Worm (Caenorhabditis elegans) whole organism, L1 larva: ENCODE results near the gene orai-1.

Experiments used
- C04F5.9 ChIP-seq: sonication (generic microtip); optimal IDR thresholded peaks from 2 replicates; lab custom pipeline; 2016; ENCODE audit warnings: missing genetic modification characterization, missing compliant biosample characterization
- ama-1 ChIP-seq: fragments of 150-350 bp; optimal IDR thresholded peaks from 2 replicates; lab custom pipeline; 2014
- elt-3 ChIP-seq, 6 experiments: fragments of 150-350 bp in 1 of 6; sonication (generic microtip); optimal IDR thresholded peaks; 2 replicates each; lab custom pipeline; 2017 to 2018; ENCODE audit warnings: missing biosample characterization in 6 of 6, missing genetic modification characterization in 6 of 6, inconsistent platforms in 1 of 6
- hpl-2 ChIP-seq: fragments of 150-350 bp; optimal IDR thresholded peaks from 2 replicates; lab custom pipeline; 2014; ENCODE audit warnings: missing biosample characterization, missing genetic modification reagents, missing genetic modification characterization
- nhr-11 ChIP-seq: fragments of 150-350 bp; optimal IDR thresholded peaks from 2 replicates; lab custom pipeline; 2014; ENCODE audit warnings: missing biosample characterization, missing genetic modification characterization
- snpc-4 ChIP-seq: fragments of 150-350 bp; optimal IDR thresholded peaks from 2 replicates; lab custom pipeline; 2014; ENCODE audit warnings: missing biosample characterization, missing genetic modification characterization
- unc-62 ChIP-seq: fragments of 150-350 bp; optimal IDR thresholded peaks from 2 replicates; lab custom pipeline; 2014; ENCODE audit warnings: missing biosample characterization, missing genetic modification reagents, missing genetic modification characterization

- TF ChIP-seq nhr-11 (tag; lab: Kevin White, UChicago) (no peak), snpc-4 (tag; lab: Kevin White, UChicago) (no peak), C04F5.9 (no peak), elt-3 (tag; optimal IDR thresholded peaks at IDR 0.05; lab: Kevin White, UChicago) (no peak), ama-1 (no peak), unc-62 (GFP tag; lab: Kevin White, UChicago) (no peak), hpl-2 (GFP tag; lab: Kevin White, UChicago) (no peak)
Measured at ce11 chrIII:609549-609948, 37.0 kb upstream of the orai-1 start, which contains the start of gene best-17.
